Worm (Caenorhabditis elegans) whole organism, L4/young adult: ENCODE data around the gene bud-13.

Experiments
- W03F9.2 ChIP-seq: fragments of 150-350 bp; optimal IDR thresholded peaks from 2 replicates; lab custom pipeline; 2014; ENCODE audit warnings: missing biosample characterization, missing genetic modification characterization
- dao-5 ChIP-seq: sonication (generic microtip); optimal IDR thresholded peaks from 2 replicates; lab custom pipeline; 2016; ENCODE audit warnings: missing genotype, missing genetic modification characterization, moderate library complexity, missing compliant biosample characterization
- him-1 ChIP-seq: sonication (generic microtip); optimal IDR thresholded peaks from 2 replicates; lab custom pipeline; 2016; ENCODE audit warnings: missing genotype, missing genetic modification reagents, missing genetic modification characterization, missing compliant biosample characterization

bud-13 gene

DNA sequence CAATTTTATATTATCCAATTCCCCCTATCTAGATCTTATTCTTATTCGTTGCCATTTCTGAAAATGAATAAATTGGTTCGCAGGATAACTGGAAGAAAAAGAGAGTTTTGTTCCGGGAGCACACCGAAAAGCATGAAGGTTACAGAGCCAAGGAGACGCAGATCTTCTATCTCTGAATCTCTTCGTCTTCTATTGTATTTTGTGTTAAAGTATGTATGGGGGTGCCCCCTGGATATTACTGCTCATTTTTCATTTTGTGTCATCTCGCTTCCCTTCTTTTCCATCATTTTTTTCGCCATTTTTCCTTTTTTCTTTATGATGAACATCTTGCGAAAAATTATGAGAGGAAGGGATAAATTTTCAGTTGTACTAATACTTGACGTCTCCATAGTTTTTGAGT is 33.8 kb downstream of the bud-13 start:
- TF ChIP-seq him-1 (tag; lab: Kevin White, UChicago) (no peak), W03F9.2 (tag; lab: Kevin White, UChicago) (no peak), dao-5 (tag; lab: Kevin White, UChicago) (no peak)

DNA sequence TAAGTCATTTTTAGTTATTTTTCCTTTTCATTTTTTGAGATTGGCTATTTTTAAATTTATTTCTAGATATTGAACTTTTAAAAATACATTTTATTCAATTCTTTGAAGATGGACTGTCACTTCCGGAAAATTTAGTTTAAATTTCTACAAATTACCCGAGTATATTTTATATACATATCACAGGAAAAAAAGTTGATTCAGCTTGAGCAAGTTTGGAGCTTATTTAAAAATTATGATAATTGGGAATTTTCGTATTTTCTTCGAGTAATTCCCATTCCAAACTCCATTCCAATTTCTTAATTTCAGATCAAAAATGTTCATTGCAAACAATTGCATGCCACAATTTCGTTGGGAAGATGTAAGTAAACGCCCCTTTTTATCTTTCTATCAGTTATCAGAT is 37.8 kb downstream of the bud-13 start, which contains the start of gene arrd-15:
arrd-15 (plus strand) TSS at position 301 of the 400 bp plus-strand sequence.
- TF ChIP-seq dao-5 (tag; lab: Kevin White, UChicago) (no peak), W03F9.2 (tag; lab: Kevin White, UChicago) (no peak)

DNA sequence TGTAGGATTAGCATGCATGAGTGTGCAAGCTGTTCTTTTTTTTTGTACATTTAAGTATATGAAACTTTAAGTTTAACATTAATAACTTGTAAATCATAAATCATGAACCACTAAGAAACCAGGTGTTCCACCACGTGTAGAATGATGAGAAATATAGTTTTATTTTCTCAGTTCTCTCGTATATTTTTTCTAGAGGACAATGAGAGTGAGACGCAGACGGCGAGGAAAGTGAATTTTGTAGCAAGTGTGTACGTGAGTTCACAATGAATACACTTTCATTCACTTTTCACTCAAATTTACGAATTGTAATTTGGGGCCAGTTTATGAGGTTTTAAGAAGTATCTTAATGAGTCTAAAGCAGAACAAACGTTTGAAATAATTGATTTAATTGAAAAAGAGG is 41.0 kb downstream of the bud-13 start:
- no peak for TF ChIP-seq dao-5 (tag; lab: Kevin White, UChicago)
- TF ChIP-seq W03F9.2 (tag; lab: Kevin White, UChicago), result no peak
- TF ChIP-seq him-1 (tag; lab: Kevin White, UChicago), result no peak

DNA sequence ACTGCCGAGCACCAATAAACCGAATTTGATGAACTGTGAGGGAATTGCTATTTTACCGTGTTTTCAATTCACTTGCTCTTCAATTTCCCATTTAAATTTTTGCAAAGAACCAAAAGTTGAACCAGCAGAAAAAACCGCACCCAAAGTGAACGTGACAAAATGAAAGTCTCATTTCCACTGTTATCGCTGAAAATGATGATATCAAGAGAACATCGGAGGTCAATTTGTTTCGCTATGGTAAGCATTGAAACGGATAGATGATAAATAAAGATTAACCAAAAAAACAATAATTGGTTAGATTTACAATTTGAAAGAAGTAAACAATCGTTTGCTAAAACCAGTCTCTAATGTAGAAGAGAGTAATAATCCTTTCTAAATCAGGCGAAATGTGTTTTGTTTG is 42.0 kb downstream of the bud-13 start:
- TF ChIP-seq him-1 (tag; lab: Kevin White, UChicago), result no peak
- TF ChIP-seq W03F9.2 (tag; lab: Kevin White, UChicago), result no peak
- no peak for TF ChIP-seq dao-5 (tag; lab: Kevin White, UChicago)

DNA sequence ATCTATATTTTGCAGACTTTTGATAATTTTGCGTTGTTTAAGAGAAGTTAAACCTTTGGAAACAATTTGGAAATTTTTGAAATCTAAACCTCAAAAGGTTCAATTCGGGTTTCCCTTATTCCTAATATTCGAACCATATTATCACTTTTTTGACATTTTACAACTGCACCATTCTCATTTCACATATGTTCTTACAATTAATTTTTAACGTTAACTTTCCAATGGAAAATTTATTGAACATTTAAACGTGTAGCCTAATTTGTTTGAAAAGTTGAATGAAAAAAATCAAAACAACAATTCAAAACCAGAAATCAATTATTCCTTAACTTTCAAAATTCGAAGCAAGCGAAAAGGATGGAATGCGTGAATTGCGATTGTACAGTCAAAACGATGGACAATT is 43.6 kb downstream of the bud-13 start, which contains the start of gene ZK637.12:
ZK637.12 (plus strand) TSS at position 301 of the 400 bp plus-strand sequence.
- TF ChIP-seq W03F9.2 (tag; lab: Kevin White, UChicago) (no peak), him-1 (tag; lab: Kevin White, UChicago) (no peak), dao-5 (tag; lab: Kevin White, UChicago) (no peak)

DNA sequence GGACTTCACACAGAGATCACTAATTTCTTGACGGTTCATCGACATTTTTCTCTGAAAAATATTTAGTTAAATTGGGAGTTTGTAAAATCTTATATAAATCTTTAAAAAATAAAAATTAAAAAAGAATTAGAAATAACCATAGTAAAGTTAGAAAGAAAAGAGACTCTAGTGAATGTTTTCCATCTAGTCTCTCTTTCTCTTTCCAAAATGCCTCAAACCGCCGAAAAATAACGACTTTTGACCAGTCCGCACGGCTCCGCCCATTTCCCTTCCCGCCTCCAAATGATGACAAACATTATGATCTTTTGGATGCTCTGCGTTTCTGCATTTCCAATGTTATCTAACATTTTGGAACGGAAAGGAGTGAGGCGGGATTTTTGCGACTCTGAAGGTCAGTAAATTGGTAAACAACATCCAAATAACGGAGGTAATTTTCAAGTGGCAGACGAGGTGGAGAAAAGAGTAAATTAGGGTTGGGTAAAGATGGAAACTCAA is 44.2 kb downstream of the bud-13 start, which contains the start of gene glb-1:
glb-1 (minus strand) TSS at position 51 of the 495 bp plus-strand sequence.
- no peak for TF ChIP-seq W03F9.2 (tag; lab: Kevin White, UChicago)
- no peak for TF ChIP-seq him-1 (tag; lab: Kevin White, UChicago)
- TF ChIP-seq dao-5 (tag; lab: Kevin White, UChicago), result no peak

DNA sequence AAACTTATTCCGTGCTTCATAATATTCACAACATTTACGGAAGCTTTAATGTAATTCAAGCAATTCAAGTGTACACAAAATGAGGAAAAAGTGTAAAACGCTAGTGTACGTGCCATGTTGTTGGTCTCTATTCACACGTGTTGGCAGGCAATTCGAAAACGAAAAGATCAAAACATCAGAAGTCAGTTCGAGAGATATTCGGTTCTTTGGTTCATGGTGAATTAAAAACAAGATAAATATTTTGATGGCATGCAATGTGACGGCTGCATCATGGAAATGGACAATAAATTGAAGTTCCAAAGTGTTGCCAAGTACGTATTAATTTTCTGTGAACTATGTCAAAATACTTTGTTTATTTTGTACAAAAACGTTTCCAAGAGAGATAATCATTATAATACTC is 45.5 kb downstream of the bud-13 start:
- no peak for TF ChIP-seq him-1 (tag; lab: Kevin White, UChicago)
- no peak for TF ChIP-seq dao-5 (tag; lab: Kevin White, UChicago)
- no peak for TF ChIP-seq W03F9.2 (tag; lab: Kevin White, UChicago)

DNA sequence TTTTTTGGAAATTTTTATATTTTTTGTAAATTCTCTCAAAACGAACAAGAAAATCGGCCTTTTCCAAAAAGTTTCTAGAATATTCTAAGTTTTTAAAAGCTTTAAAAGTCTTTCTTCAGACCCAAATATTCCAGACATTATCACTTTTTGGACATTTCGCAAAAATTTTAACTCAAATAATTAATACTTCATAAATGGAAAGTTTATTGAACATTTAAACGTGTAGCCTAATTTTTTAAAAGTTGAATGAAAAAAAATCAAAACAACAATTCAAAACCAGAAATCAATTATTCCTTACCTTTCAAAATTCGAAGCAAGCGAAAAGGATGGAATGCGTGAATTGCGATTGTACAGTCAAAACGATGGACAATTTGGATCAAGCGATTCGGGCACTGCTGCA is 47.7 kb downstream of the bud-13 start, which contains the start of gene ZK637.15:
ZK637.15 (plus strand) TSS at position 301 of the 400 bp plus-strand sequence.
- TF ChIP-seq W03F9.2 (tag; lab: Kevin White, UChicago), result no peak
- TF ChIP-seq him-1 (tag; lab: Kevin White, UChicago), result no peak
- TF ChIP-seq dao-5 (tag; lab: Kevin White, UChicago), result no peak

DNA sequence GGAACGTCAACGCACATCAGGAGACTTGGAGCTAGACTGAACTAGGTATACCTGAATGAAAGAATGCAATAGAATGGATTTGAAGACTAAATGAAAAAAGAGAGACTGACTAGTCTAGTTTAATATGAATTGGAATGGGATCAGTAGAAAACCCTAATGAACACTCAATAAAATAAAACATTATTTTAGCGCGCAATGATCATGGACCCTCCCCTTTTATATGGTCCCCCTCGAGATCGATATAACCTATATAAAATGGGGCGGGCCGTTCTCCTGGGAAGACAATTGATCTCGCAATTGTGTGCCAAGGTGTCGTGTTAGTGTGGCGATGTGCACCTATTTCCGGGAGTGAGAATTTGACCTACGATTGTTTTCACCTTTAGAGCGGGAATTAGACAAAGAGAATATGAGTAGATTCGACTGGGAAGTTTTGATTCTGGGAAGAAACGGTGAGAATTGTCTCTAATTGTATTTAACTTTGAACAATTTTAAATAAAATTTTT is 49.6 kb downstream of the bud-13 start, which contains the start of gene cdc-25.3:
cdc-25.3 (minus strand) TSS at position 51 of the 503 bp plus-strand sequence.
- TF ChIP-seq W03F9.2 (tag; lab: Kevin White, UChicago) (no peak), dao-5 (tag; lab: Kevin White, UChicago) (no peak), him-1 (tag; lab: Kevin White, UChicago) (no peak)
